Fruit fly (Drosophila melanogaster) Kc167 (cell line): Measurements from ENCODE around the gene eIF4H2.

Source experiments
- insv ChIP-seq: fragments of >200 bp; optimal IDR thresholded peaks from 3 replicates; lab custom pipeline; 2018; ENCODE audit warnings: missing external identifiers
- psq ChIP-seq: fragments of >200 bp; optimal IDR thresholded peaks from 2 replicates; lab custom pipeline; 2017; ENCODE audit warnings: missing external identifiers
- ttk ChIP-seq: sonication (Bioruptor generic); optimal IDR thresholded peaks from 2 replicates; lab custom pipeline; 2017; ENCODE audit warnings: missing external identifiers

DNA sequence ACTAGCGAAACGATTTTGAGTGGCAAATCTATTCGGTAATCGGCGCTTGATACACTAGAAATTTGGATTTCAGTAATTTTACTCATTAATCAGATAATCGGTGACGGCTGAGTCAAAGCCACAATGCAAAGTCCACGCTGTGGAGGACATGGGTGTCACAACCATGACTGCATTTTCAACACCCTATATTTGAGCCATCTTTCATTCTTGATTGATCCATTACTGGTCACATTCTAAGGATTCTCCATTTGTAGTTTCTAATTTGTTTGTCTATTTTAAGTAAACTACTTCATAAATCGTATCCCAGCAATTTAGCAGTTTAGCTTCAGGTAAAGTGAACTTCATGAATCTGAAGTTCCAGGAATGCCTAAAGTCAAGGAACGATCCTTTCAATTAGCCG lies 28.8 kb upstream of the eIF4H2 start, which contains the start of gene Pka-C2:
- TF ChIP-seq ttk (lab: Kevin White, UChicago) (no peak), psq (lab: Kevin White, UChicago) (no peak), insv (lab: Kevin White, UChicago) (no peak)
